Worm (Caenorhabditis elegans) whole organism, L1 larva: Measurements from ENCODE around the gene set-9.
"Not testable (repeated sequence)": the region's sequence is repeated elsewhere in the genome, so short reads cannot be mapped to it uniquely, and the experiment has no call there.

Source experiments
- alr-1 ChIP-seq: fragments of 200-800 bp; sonication (Bioruptor generic); optimal IDR thresholded peaks from 2 replicates; lab custom pipeline; 2018; ENCODE audit warnings: borderline replicate concordance, mild to moderate bottlenecking, missing genetic modification characterization, missing compliant biosample characterization
- aly-2 ChIP-seq: fragments of 150-350 bp; optimal IDR thresholded peaks from 2 replicates; lab custom pipeline; 2014; ENCODE audit warnings: missing biosample characterization, missing genetic modification characterization
- fkh-10 ChIP-seq: sonication (generic microtip); optimal IDR thresholded peaks from 2 replicates; lab custom pipeline; 2017; ENCODE audit warnings: missing biosample characterization, missing genetic modification reagents, missing genetic modification characterization
- hpl-2 ChIP-seq: fragments of 150-350 bp; optimal IDR thresholded peaks from 2 replicates; lab custom pipeline; 2014; ENCODE audit warnings: missing biosample characterization, missing genetic modification reagents, missing genetic modification characterization
- lin-14 ChIP-seq: fragments of 200-800 bp; sonication (Bioruptor generic); optimal IDR thresholded peaks from 2 replicates; lab custom pipeline; 2018; ENCODE audit warnings: mild to moderate bottlenecking, missing genetic modification characterization, moderate library complexity, missing compliant biosample characterization
- mef-2 ChIP-seq: fragments of 150-350 bp; optimal IDR thresholded peaks from 2 replicates; lab custom pipeline; 2014; ENCODE audit warnings: missing biosample characterization, missing genetic modification characterization
- mep-1 ChIP-seq: fragments of 150-350 bp; optimal IDR thresholded peaks from 2 replicates; lab custom pipeline; 2014; ENCODE audit warnings: missing biosample characterization, missing genetic modification characterization
- nhr-90 ChIP-seq: sonication (generic microtip); optimal IDR thresholded peaks from 2 replicates; lab custom pipeline; 2016; ENCODE audit warnings: mild to moderate bottlenecking, missing genetic modification characterization, missing compliant biosample characterization; ENCODE audit not compliant: poor library complexity
- snpc-4 ChIP-seq: fragments of 150-350 bp; optimal IDR thresholded peaks from 2 replicates; lab custom pipeline; 2014; ENCODE audit warnings: missing biosample characterization, missing genetic modification characterization
- unc-86 ChIP-seq: sonication (generic microtip); optimal IDR thresholded peaks from 2 replicates; lab custom pipeline; 2016; ENCODE audit warnings: missing genetic modification characterization, missing compliant biosample characterization

- not testable (repeated sequence) for TF ChIP-seq mef-2 (tag; lab: Kevin White, UChicago); lin-14 (GFP tag; lab: Kevin White, UChicago); unc-86 (tag; lab: Kevin White, UChicago); aly-2 (tag; lab: Kevin White, UChicago); nhr-90; snpc-4 (tag; lab: Kevin White, UChicago); hpl-2 (GFP tag; lab: Kevin White, UChicago); fkh-10 (GFP tag; lab: Kevin White, UChicago); alr-1 (tag; lab: Kevin White, UChicago); mep-1 (tag; lab: Kevin White, UChicago)
Measured at ce11 chrIV:4348146-4348545, 40.5 kb downstream of the set-9 start, which contains the start of gene W03B1.5.
